Fruit fly (Drosophila melanogaster) whole organism: ENCODE results near the gene CG12118.

ENCODE experiments used
- CG8478 ChIP-seq: fragments of >200 bp; optimal IDR thresholded peaks from 2 replicates; lab custom pipeline; 2018; ENCODE audit warnings: inconsistent platforms
- Dll ChIP-seq: fragments of >200 bp; optimal IDR thresholded peaks from 2 replicates; lab custom pipeline; 2017
- pan ChIP-seq: fragments of >200 bp; optimal IDR thresholded peaks from 2 replicates; lab custom pipeline; 2017
- psq ChIP-seq: fragments of >200 bp; optimal IDR thresholded peaks from 2 replicates; lab custom pipeline; 2017
- usp ChIP-seq: fragments of >200 bp; optimal IDR thresholded peaks from 2 replicates; lab custom pipeline; 2017; ENCODE audit warnings: missing biosample characterization, missing genetic modification characterization, mixed read lengths

DNA sequence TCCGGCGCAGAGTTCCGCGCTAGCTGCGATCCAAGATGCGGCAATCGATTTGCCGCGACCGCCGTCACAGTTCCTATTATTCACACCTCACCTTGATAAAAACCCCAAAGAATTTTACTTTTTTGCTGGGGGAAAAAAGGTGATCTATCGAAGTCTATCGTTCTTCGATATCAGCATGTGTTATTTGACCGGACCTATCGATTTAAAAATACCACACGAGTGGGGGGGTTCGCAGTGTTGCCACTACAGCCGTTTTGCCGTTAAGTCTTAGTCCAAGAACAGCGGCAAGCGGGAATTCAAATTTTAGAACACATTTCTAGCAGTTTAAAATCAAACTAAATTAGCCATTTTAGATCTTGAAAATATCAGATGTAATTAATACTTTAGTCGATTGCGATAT, 36.0 kb upstream of the CG12118 start, which contains the start of gene CG12121:
- no peak for TF ChIP-seq psq (lab: Kevin White, UChicago)
- no peak for TF ChIP-seq Dll (lab: Kevin White, UChicago)
- TF ChIP-seq usp (GFP tag; lab: Kevin White, UChicago), result no peak
- no peak for TF ChIP-seq pan (lab: Kevin White, UChicago)
- TF ChIP-seq CG8478 (lab: Kevin White, UChicago), result no peak
